Worm (Caenorhabditis elegans) whole organism, L4 larva: Measurements from ENCODE around the gene C27D8.2.
A peak's percentile ranks its signal among the peaks of the same experiment; 100 is the strongest.

Experiments
- D1046.2 ChIP-seq: fragments of 200-800 bp; sonication (Bioruptor generic); IDR thresholded peaks from 2 replicates; pipeline ENCODE4 v1.3.6; 2022; ENCODE audit warnings: missing genetic modification characterization, missing compliant biosample characterization
- F10B5.3 ChIP-seq: sonication (generic microtip); optimal IDR thresholded peaks from 2 replicates; lab custom pipeline; 2016; ENCODE audit warnings: mild to moderate bottlenecking, missing genetic modification characterization, missing compliant biosample characterization
- T20F7.1 ChIP-seq: fragments of 200-800 bp; sonication (Bioruptor generic); optimal IDR thresholded peaks from 2 replicates; lab custom pipeline; 2018; ENCODE audit warnings: mild to moderate bottlenecking, missing genetic modification characterization, missing compliant biosample characterization
- T26A8.4 ChIP-seq: fragments of 200-800 bp; sonication (Bioruptor generic); IDR thresholded peaks from 2 replicates; pipeline ENCODE4 v1.3.6; 2022; ENCODE audit warnings: missing genetic modification characterization, missing compliant biosample characterization
- aha-1 ChIP-seq: fragments of 150-350 bp; peaks from one replicate; lab custom pipeline; 2014; ENCODE audit warnings: missing biosample characterization, missing genetic modification characterization
- ceh-20 ChIP-seq: fragments of 200-800 bp; sonication (Bioruptor generic); IDR thresholded peaks from 2 replicates; pipeline ENCODE4 v1.3.6; 2022; ENCODE audit warnings: missing genetic modification reagents, missing genetic modification characterization, missing compliant biosample characterization
- ceh-32 ChIP-seq: sonication (generic microtip); optimal IDR thresholded peaks from 2 replicates; lab custom pipeline; 2016; ENCODE audit warnings: mild to moderate bottlenecking, missing genetic modification characterization, missing compliant biosample characterization; ENCODE audit not compliant: poor library complexity
- ceh-62 ChIP-seq: sonication (generic microtip); optimal IDR thresholded peaks from 2 replicates; lab custom pipeline; 2017; ENCODE audit warnings: missing biosample characterization, missing genetic modification characterization
- ctbp-1 ChIP-seq: fragments of 200-800 bp; sonication (Bioruptor generic); IDR thresholded peaks from 2 replicates; pipeline ENCODE4 v1.3.6; 2022; ENCODE audit warnings: missing genetic modification reagents, missing genetic modification characterization, missing compliant biosample characterization
- fkh-10 ChIP-seq: fragments of 150-350 bp; optimal IDR thresholded peaks from 2 replicates; lab custom pipeline; 2014; ENCODE audit warnings: missing biosample characterization, missing genetic modification reagents, missing genetic modification characterization
- lin-15B ChIP-seq: fragments of 150-350 bp; sonication (generic microtip); optimal IDR thresholded peaks from 3 replicates; lab custom pipeline; 2014; ENCODE audit warnings: missing biosample characterization, missing genetic modification characterization
- lsy-2 ChIP-seq, 2 experiments: fragments of 150-350 bp in 1 of 2; sonication (generic microtip) in 1 of 2; optimal IDR thresholded peaks; 2 replicates each; lab custom pipeline; 2014 to 2017; ENCODE audit warnings: missing biosample characterization in 2 of 2, missing genetic modification characterization in 2 of 2
- mep-1 ChIP-seq: fragments of 150-350 bp; sonication (generic microtip); optimal IDR thresholded peaks from 3 replicates; lab custom pipeline; 2014; ENCODE audit warnings: missing biosample characterization, missing genetic modification characterization
- nhr-42 ChIP-seq: fragments of 200-800 bp; sonication (Bioruptor generic); IDR thresholded peaks from 2 replicates; pipeline ENCODE4 v1.3.6; 2022; ENCODE audit warnings: missing genetic modification characterization, missing compliant biosample characterization
- unc-130 ChIP-seq: sonication (generic microtip); optimal IDR thresholded peaks from 2 replicates; lab custom pipeline; 2016; ENCODE audit warnings: missing genetic modification reagents, missing genetic modification characterization, missing compliant biosample characterization

Gene C27D8.2

DNA sequence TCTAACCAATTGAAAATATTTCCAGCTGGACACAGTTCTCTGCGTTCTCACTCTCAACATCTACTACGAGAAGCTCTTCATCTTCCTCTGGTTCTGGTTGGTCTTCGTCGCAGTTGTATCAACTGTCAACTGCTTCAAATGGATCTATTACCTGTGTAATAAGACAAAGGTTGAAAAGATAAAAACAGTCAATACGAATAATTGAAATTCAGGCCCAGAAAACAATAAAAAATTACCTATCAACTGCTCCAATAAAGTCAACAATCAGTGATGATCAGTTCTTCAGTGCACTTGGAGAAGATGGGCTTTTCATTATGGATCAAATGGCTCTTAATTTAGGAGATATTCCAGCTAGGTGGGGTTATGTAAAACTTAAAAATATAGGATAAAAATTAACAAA, 37.7 kb downstream of the C27D8.2 start:
- TF ChIP-seq ceh-32 (tag; lab: Kevin White, UChicago), result no peak
- TF ChIP-seq aha-1 (tag; lab: Kevin White, UChicago), result peak; percentile 90

DNA sequence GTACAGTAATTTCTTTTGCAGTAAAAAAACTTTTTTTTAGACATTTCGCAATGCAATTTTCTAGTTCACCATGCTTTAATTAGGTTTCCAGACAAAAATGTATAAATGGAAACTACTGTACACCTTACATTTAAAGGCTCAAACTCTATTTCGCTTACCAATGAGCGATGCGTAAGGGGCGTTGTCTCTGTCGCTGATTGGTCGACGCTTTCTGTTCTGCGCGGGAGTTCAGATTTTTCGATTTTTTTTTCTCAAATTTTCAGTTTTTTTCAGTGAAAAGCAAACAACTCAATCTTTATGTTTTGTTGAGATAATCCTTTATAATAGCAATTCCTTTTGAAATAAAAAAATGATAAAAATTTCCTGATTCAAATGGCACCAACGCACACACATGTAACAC, 43.2 kb downstream of the C27D8.2 start:
- TF ChIP-seq T26A8.4 (GFP tag; lab: Robert Waterston, UW), result peak; percentile 42; the same call in 1 of the 2 replicates
- peak; percentile 47 for TF ChIP-seq aha-1 (tag; lab: Kevin White, UChicago)
- TF ChIP-seq ceh-20 (GFP tag; lab: Robert Waterston, UW), result no peak

DNA sequence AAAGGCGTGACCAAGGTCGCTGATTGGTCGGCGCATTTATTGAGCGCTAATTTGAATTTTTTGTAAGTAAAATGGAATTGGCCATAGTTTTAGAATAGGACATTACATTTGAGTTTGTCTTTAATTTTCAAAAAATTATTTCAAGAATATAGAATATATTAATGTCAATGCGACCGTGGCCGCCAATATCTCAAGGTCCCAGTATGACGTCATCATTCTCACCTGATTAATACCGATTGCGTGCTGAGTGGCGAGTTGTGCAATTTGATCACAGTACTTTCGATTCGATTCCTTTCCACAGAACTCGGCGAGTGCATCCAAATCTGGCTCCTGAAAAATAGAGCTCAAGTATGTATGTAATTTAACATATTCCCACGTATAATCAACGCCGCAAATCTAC, 44.6 kb downstream of the C27D8.2 start:
- TF ChIP-seq unc-130 (GFP tag; lab: Kevin White, UChicago) (no peak), D1046.2 (GFP tag; lab: Robert Waterston, UW) (0 out of 2 replicates have a peak, but pooled peaks have one; percentile 19), fkh-10 (no peak), ceh-62 (tag; lab: Kevin White, UChicago) (no peak), nhr-42 (GFP tag; lab: Robert Waterston, UW) (no peak), lsy-2 (tag; optimal IDR thresholded peaks at IDR 0.05; lab: Kevin White, UChicago) (no peak)

ce11 chrIV:12757470-12757869, 46.5 kb downstream of the C27D8.2 start, which contains the start of gene flp-9:
flp-9 (minus strand) TSS chrIV:12757570.
- TF ChIP-seq mep-1 (no peak), aha-1 (tag; lab: Kevin White, UChicago) (peak; percentile 49)

DNA sequence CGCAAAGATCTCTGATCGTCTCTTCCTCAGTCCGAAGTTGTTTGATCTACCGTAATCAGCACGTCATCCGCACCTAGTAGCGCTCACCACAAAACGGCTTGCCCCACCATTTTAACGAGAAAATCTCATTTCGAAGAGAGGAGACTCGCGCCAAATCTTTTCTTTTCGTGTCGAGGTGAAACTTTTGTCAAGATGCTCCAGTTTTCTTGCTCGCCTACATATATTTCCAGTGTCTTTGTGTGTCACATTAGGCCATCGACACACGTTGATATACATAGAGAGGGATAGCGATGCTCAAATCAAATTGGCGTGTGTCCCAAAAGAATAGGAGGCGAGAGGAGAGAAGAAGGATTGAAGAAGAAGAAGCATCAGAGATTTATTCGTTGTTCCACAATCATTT, 51.8 kb downstream of the C27D8.2 start:
- TF ChIP-seq lsy-2 (tag; optimal IDR thresholded peaks at IDR 0.05; lab: Kevin White, UChicago), result peak in 1 of 2 experiments; percentile 17
- peak; percentile 67; the same call in 1 of the 2 replicates for TF ChIP-seq ctbp-1 (GFP tag; lab: Robert Waterston, UW)
- no peak for TF ChIP-seq T20F7.1 (GFP tag; lab: Kevin White, UChicago)
- no peak for TF ChIP-seq F10B5.3 (tag; lab: Kevin White, UChicago)
- TF ChIP-seq fkh-10, result peak; percentile 42
- TF ChIP-seq lin-15B (tag; lab: Kevin White, UChicago), result no peak
- TF ChIP-seq, all 104 proteins: peak for 3
